Worm (Caenorhabditis elegans) whole organism, midembryonic: ENCODE data around the gene F07C3.3.

Experiments used
- T22C8.4 ChIP-seq: fragments of 200-800 bp; sonication (Bioruptor generic); IDR thresholded peaks from 2 replicates; pipeline ENCODE4 v1.3.6; 2022; ENCODE audit warnings: missing genetic modification characterization, missing compliant biosample characterization
- flt-1 ChIP-seq: fragments of 200-800 bp; sonication (Bioruptor generic); IDR thresholded peaks from 2 replicates; pipeline ENCODE4 v1.3.6; 2022; ENCODE audit warnings: missing genetic modification characterization, missing compliant biosample characterization
- klf-2 ChIP-seq: fragments of 200-800 bp; sonication (Bioruptor generic); conservative IDR thresholded peaks from 2 replicates; pipeline ENCODE4 v1.3.6; 2022; ENCODE audit warnings: missing genetic modification reagents, missing genetic modification characterization, missing compliant biosample characterization
- med-1 ChIP-seq: sonication (generic microtip); optimal IDR thresholded peaks from 2 replicates; lab custom pipeline; 2017; ENCODE audit warnings: missing genetic modification characterization, mild to moderate bottlenecking, missing compliant biosample characterization, antibody characterized with exemption, missing genetic modification reagents; ENCODE audit not compliant: insufficient read depth
- ref-1 ChIP-seq: fragments of 200-800 bp; sonication (Bioruptor generic); conservative IDR thresholded peaks from 2 replicates; pipeline ENCODE4 v1.3.6; 2022; ENCODE audit warnings: missing genetic modification reagents, missing genetic modification characterization, missing compliant biosample characterization
- tab-1 ChIP-seq: fragments of 200-800 bp; sonication (Bioruptor generic); IDR thresholded peaks from 2 replicates; pipeline ENCODE4 v1.3.6; 2022; ENCODE audit warnings: missing genetic modification characterization, missing compliant biosample characterization
- ztf-23 ChIP-seq: fragments of 200-800 bp; sonication (Bioruptor generic); IDR thresholded peaks from 2 replicates; pipeline ENCODE4 v1.3.6; 2022; ENCODE audit warnings: missing genetic modification reagents, missing genetic modification characterization, missing compliant biosample characterization
- ztf-29 ChIP-seq: fragments of 200-800 bp; sonication (Bioruptor generic); IDR thresholded peaks from 2 replicates; pipeline ENCODE4 v1.3.6; 2022; ENCODE audit warnings: missing genetic modification reagents, missing genetic modification characterization, missing compliant biosample characterization

DNA sequence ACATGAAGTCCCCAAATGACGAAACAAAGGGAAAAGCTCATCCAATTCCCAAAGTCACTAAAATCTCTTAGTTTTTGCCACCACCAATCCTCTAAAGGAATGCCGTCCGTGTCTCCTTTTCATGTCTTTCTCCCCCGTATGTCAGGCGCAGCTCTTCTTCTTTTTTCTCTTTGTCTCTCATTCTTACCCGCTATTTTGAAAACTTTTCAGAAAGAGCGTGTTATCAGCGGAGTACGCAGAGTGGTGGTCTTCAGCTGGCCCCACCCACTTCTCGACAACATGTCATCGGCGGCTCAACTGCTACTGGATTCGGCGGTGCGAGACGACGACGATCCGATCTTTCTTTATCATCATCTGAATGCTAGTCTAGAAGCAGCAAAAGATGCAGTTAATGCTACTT lies 40.8 kb downstream of the F07C3.3 start, which contains the start of gene sphr-1:
- TF ChIP-seq klf-2 (GFP tag; lab: Robert Waterston, UW) (no peak), tab-1 (GFP tag; lab: Robert Waterston, UW) (no peak), med-1 (no peak), flt-1 (GFP tag; lab: Robert Waterston, UW) (no peak), ztf-23 (GFP tag; lab: Robert Waterston, UW) (no peak), ref-1 (GFP tag; lab: Robert Waterston, UW) (no peak), T22C8.4 (no peak), ztf-29 (no peak)
